Fruit fly (Drosophila melanogaster): ENCODE results near the gene for.

for gene

DNA sequence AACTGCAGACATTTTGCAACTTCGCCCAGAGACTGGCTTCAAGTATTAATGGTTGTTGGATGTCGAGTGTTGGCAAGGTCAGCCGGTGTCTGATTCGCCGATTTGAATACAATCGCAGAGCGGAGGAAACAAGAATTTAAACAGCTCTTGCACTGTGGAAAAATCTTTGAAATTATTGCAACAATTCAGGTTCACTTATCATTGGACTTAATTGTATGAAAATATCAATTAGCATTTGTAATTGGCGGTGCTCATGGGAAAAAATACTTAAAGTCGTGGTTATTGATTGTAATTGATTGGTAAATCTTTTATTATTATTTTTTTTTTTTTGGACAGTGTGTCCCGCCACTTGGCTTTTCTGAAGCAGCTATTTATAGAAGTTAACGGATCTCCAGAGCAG lies 27.3 kb downstream of the for start (continued):
- TF ChIP-seq HLH4C (GFP tag; IDR thresholded peaks at IDR 0.05; ENCODE audit: partially characterized antibody) (no peak), Vsx1 (GFP tag; optimal IDR thresholded peaks at IDR 0.05) (no peak), shn (GFP tag; optimal IDR thresholded peaks at IDR 0.05) (no peak), salm (tag; optimal IDR thresholded peaks at IDR 0.05) (no peak), CG18619 (GFP tag; optimal IDR thresholded peaks at IDR 0.05) (no peak), CG1603 (tag; optimal IDR thresholded peaks at IDR 0.05) (no peak), bsh (GFP tag; optimal IDR thresholded peaks at IDR 0.05) (no peak), CG12071 (GFP tag; optimal IDR thresholded peaks at IDR 0.05) (no peak), Deaf1 (tag; optimal IDR thresholded peaks at IDR 0.05) (no peak), mam (GFP tag; optimal IDR thresholded peaks at IDR 0.05) (peak; percentile 47), amos (GFP tag; IDR thresholded peaks at IDR 0.05; ENCODE audit: partially characterized antibody) (no peak), HLHmδ (GFP tag; optimal IDR thresholded peaks at IDR 0.05) (no peak), Hmx (GFP tag; optimal IDR thresholded peaks at IDR 0.05) (no peak), CG8281 (tag; optimal IDR thresholded peaks at IDR 0.05) (no peak), Jarid2 (GFP tag; optimal IDR thresholded peaks at IDR 0.05) (no peak), CG13894 (tag; optimal IDR thresholded peaks at IDR 0.05) (no peak), gfzf (GFP tag; optimal IDR thresholded peaks at IDR 0.05) (no peak), CG17612 (GFP tag; IDR thresholded peaks at IDR 0.05) (peak; percentile 9; the same call in 1 of the 2 replicates), GATAe (GFP tag; conservative IDR thresholded peaks at IDR 0.05) (no peak), CG15073 (GFP tag; optimal IDR thresholded peaks at IDR 0.05) (no peak), vvl (GFP tag; IDR thresholded peaks at IDR 0.05) (no peak; the same call in 1 of the 2 replicates), Dfd (GFP tag; optimal IDR thresholded peaks at IDR 0.05) (no peak), CG11695 (GFP tag; IDR thresholded peaks at IDR 0.05) (peak; percentile 65; the same call in 2 of the 3 replicates), sob (GFP tag; IDR thresholded peaks at IDR 0.05) (no peak), Scr (GFP tag; IDR thresholded peaks at IDR 0.05; ENCODE audit: partially characterized antibody) (no peak), Bdp1 (GFP tag; optimal IDR thresholded peaks at IDR 0.05) (no peak), Antp (GFP tag; optimal IDR thresholded peaks at IDR 0.05) (no peak), CG33557 (GFP tag; optimal IDR thresholded peaks at IDR 0.05) (no peak), CG12104 (GFP tag; optimal IDR thresholded peaks at IDR 0.05) (no peak), CG14441 (GFP tag; IDR thresholded peaks at IDR 0.05) (peak; percentile 49), Six4 (GFP tag; optimal IDR thresholded peaks at IDR 0.05) (no peak), CG7839 (tag; optimal IDR thresholded peaks at IDR 0.05) (peak; percentile 56), usp (GFP tag; optimal IDR thresholded peaks at IDR 0.05) (no peak), CG6813 (GFP tag; optimal IDR thresholded peaks at IDR 0.05) (no peak), hkb (optimal IDR thresholded peaks at IDR 0.05) (no peak), hkb (GFP tag; IDR thresholded peaks at IDR 0.05) (0 out of 2 replicates have a peak, but pooled peaks have one; percentile 34), CG17385 (GFP tag; optimal IDR thresholded peaks at IDR 0.05) (no peak), Dref (GFP tag; IDR thresholded peaks at IDR 0.05) (no peak), CG17568 (GFP tag; optimal IDR thresholded peaks at IDR 0.05) (no peak), fu2 (GFP tag; optimal IDR thresholded peaks at IDR 0.05) (no peak), grn (GFP tag; optimal IDR thresholded peaks at IDR 0.05) (no peak), ash1 (GFP tag; optimal IDR thresholded peaks at IDR 0.05) (no peak), CG15479 (GFP tag; optimal IDR thresholded peaks at IDR 0.05) (no peak), Ada2b (GFP tag; IDR thresholded peaks at IDR 0.05) (no peak; the same call in 1 of the 2 replicates), CG13424 (tag; optimal IDR thresholded peaks at IDR 0.05) (no peak), fru (optimal IDR thresholded peaks at IDR 0.05) (no peak), CG6175 (GFP tag; IDR thresholded peaks at IDR 0.05) (0 out of 3 replicates have a peak, but pooled peaks have one; percentile 19), CG9876 (GFP tag; optimal IDR thresholded peaks at IDR 0.05) (no peak), ssp (GFP tag; IDR thresholded peaks at IDR 0.05) (no peak), dimm (GFP tag; IDR thresholded peaks at IDR 0.05) (no peak), cato (GFP tag; optimal IDR thresholded peaks at IDR 0.05; ENCODE audit: borderline replicate concordance) (no peak), CG10543 (GFP tag; optimal IDR thresholded peaks at IDR 0.05) (no peak)
